Worm (Caenorhabditis elegans): ENCODE results near the gene srh-76.

- TF ChIP-seq lin-13 (GFP tag; optimal IDR thresholded peaks at IDR 0.05) (no peak), ama-1 (optimal IDR thresholded peaks at IDR 0.05) (no peak), egl-27 (tag; optimal IDR thresholded peaks at IDR 0.05) (no peak), pqm-1 (tag; optimal IDR thresholded peaks at IDR 0.05) (no peak), elt-3 (tag; optimal IDR thresholded peaks at IDR 0.05) (no peak), nhr-90 (tag; optimal IDR thresholded peaks at IDR 0.05; ENCODE audit: poor library complexity) (no peak), nhr-237 (tag; optimal IDR thresholded peaks at IDR 0.05) (no peak), snpc-4 (tag; optimal IDR thresholded peaks at IDR 0.05) (no peak), fkh-10 (GFP tag; optimal IDR thresholded peaks at IDR 0.05) (no peak), nhr-77 (tag; optimal IDR thresholded peaks at IDR 0.05) (peak; percentile 26), blmp-1 (tag; optimal IDR thresholded peaks at IDR 0.05) (peak; percentile 48), nhr-84 (tag; optimal IDR thresholded peaks at IDR 0.05) (no peak)
Measured at ce11 chrV:5851631-5852030, 18.0 kb downstream of the srh-76 start.

Measured in whole organism, L1 larva.